Worm (Caenorhabditis elegans): Measurements from ENCODE around the gene dmsr-15.

Gene dmsr-15

ce11 chrV:6783044-6783625 lies 45.6 kb downstream of the dmsr-15 start:
- no peak for TF ChIP-seq skn-1 (tag; optimal IDR thresholded peaks at IDR 0.05)
- no peak for TF ChIP-seq sma-9 (GFP tag; optimal IDR thresholded peaks at IDR 0.05)
- no peak for TF ChIP-seq sma-9 (tag; optimal IDR thresholded peaks at IDR 0.05)
- no peak for TF ChIP-seq lin-11 (tag; optimal IDR thresholded peaks at IDR 0.05)
- no peak for TF ChIP-seq crh-2 (tag; optimal IDR thresholded peaks at IDR 0.05)
- no peak for TF ChIP-seq blmp-1 (tag; optimal IDR thresholded peaks at IDR 0.05; ENCODE audit: insufficient read depth)
- no peak for TF ChIP-seq nhr-77 (tag; optimal IDR thresholded peaks at IDR 0.05)
- no peak for TF ChIP-seq gmeb-1 (tag; optimal IDR thresholded peaks at IDR 0.05)
- TF ChIP-seq nhr-25 (tag; optimal IDR thresholded peaks at IDR 0.05), result no peak
- no peak for TF ChIP-seq lin-39 (tag; optimal IDR thresholded peaks at IDR 0.05)
- no peak for TF ChIP-seq lin-13 (GFP tag; optimal IDR thresholded peaks at IDR 0.05)
- no peak for TF ChIP-seq ztf-1 (GFP tag; conservative IDR thresholded peaks at IDR 0.05)
- no peak for TF ChIP-seq egl-27 (tag; optimal IDR thresholded peaks at IDR 0.05)

- TF ChIP-seq nhr-6 (tag; optimal IDR thresholded peaks at IDR 0.05) (no peak), ZK546.5 (tag; optimal IDR thresholded peaks at IDR 0.05) (no peak), nhr-23 (tag; optimal IDR thresholded peaks at IDR 0.05) (no peak), unc-39 (tag; optimal IDR thresholded peaks at IDR 0.05) (no peak), lin-13 (GFP tag; optimal IDR thresholded peaks at IDR 0.05) (no peak), mab-5 (tag; optimal IDR thresholded peaks at IDR 0.05) (no peak), ztf-4 (tag; optimal IDR thresholded peaks at IDR 0.05) (no peak), C34F6.9 (tag; optimal IDR thresholded peaks at IDR 0.05) (no peak), skn-1 (tag; optimal IDR thresholded peaks at IDR 0.05) (no peak), peb-1 (tag; optimal IDR thresholded peaks at IDR 0.05) (no peak), nhr-25 (tag; optimal IDR thresholded peaks at IDR 0.05) (no peak), alr-1 (tag; optimal IDR thresholded peaks at IDR 0.05) (no peak), ztf-11 (tag; optimal IDR thresholded peaks at IDR 0.05) (no peak), nhr-11 (tag; optimal IDR thresholded peaks at IDR 0.05) (no peak), nhr-21 (tag; optimal IDR thresholded peaks at IDR 0.05) (no peak)
These were observed 46.4 kb downstream of the dmsr-15 start for ce11 chrV:6782260-6782659.

- TF ChIP-seq zag-1 (tag; optimal IDR thresholded peaks at IDR 0.05), result no peak
- TF ChIP-seq lin-39 (tag; optimal IDR thresholded peaks at IDR 0.05), result no peak
- TF ChIP-seq nhr-77 (tag; optimal IDR thresholded peaks at IDR 0.05), result no peak
- no peak for TF ChIP-seq dmd-4 (tag; optimal IDR thresholded peaks at IDR 0.05)
- TF ChIP-seq snpc-4 (tag; optimal IDR thresholded peaks at IDR 0.05), result no peak
- TF ChIP-seq unc-39 (tag; optimal IDR thresholded peaks at IDR 0.05), result no peak
- no peak for TF ChIP-seq Y55F3AM.14 (GFP tag; optimal IDR thresholded peaks at IDR 0.05)
- TF ChIP-seq blmp-1 (tag; optimal IDR thresholded peaks at IDR 0.05; ENCODE audit: insufficient read depth), result no peak
- no peak for TF ChIP-seq nhr-237 (tag; optimal IDR thresholded peaks at IDR 0.05)
- TF ChIP-seq nhr-12 (tag; optimal IDR thresholded peaks at IDR 0.05), result no peak
- TF ChIP-seq sma-9 (GFP tag; optimal IDR thresholded peaks at IDR 0.05), result no peak
- TF ChIP-seq sma-9 (tag; optimal IDR thresholded peaks at IDR 0.05), result no peak
- no peak for TF ChIP-seq nhr-6 (tag; optimal IDR thresholded peaks at IDR 0.05)
- no peak for TF ChIP-seq ama-1 (optimal IDR thresholded peaks at IDR 0.05)
- no peak for TF ChIP-seq gmeb-1 (tag; optimal IDR thresholded peaks at IDR 0.05)
- TF ChIP-seq elt-1 (tag; optimal IDR thresholded peaks at IDR 0.05), result no peak
- TF ChIP-seq F13H6.1 (tag; optimal IDR thresholded peaks at IDR 0.05), result no peak
- TF ChIP-seq skn-1 (tag; optimal IDR thresholded peaks at IDR 0.05), result no peak
- TF ChIP-seq alr-1 (tag; optimal IDR thresholded peaks at IDR 0.05), result no peak
- no peak for TF ChIP-seq nhr-129 (tag; optimal IDR thresholded peaks at IDR 0.05)
- TF ChIP-seq ztf-1 (GFP tag; conservative IDR thresholded peaks at IDR 0.05), result no peak
These were observed 48.0 kb downstream of the dmsr-15 start for ce11 chrV:6780676-6781075.

ce11 chrV:6780166-6780565 lies 48.5 kb downstream of the dmsr-15 start, which contains the start of gene ZC404.15:
ZC404.15 (plus strand) TSS chrV:6780466.
- TF ChIP-seq unc-39 (tag; optimal IDR thresholded peaks at IDR 0.05) (no peak), peb-1 (tag; optimal IDR thresholded peaks at IDR 0.05) (no peak), nhr-11 (tag; optimal IDR thresholded peaks at IDR 0.05) (no peak), F13H6.1 (tag; optimal IDR thresholded peaks at IDR 0.05) (no peak), mdl-1 (tag; optimal IDR thresholded peaks at IDR 0.05) (no peak), blmp-1 (tag; optimal IDR thresholded peaks at IDR 0.05; ENCODE audit: insufficient read depth) (no peak), unc-62 (GFP tag; optimal IDR thresholded peaks at IDR 0.05) (no peak), sma-3 (GFP tag; optimal IDR thresholded peaks at IDR 0.05) (no peak), mbf-1 (tag; optimal IDR thresholded peaks at IDR 0.05) (no peak), dmd-4 (tag; optimal IDR thresholded peaks at IDR 0.05) (no peak), lin-11 (tag; optimal IDR thresholded peaks at IDR 0.05) (no peak)
